Fruit fly (Drosophila melanogaster): ENCODE results near the gene Blos3.
A peak's percentile ranks its signal among the peaks of the same experiment; 100 is the strongest.

Blos3 gene

dm6 chr3L:18846272-18846741 lies 23.7 kb upstream of the Blos3 start (continued):
- TF ChIP-seq CG12769 (tag; optimal IDR thresholded peaks at IDR 0.05) (peak; percentile 35), kah (GFP tag; optimal IDR thresholded peaks at IDR 0.05) (peak; percentile 22), sisA (GFP tag; IDR thresholded peaks at IDR 0.05) (no peak), dan (GFP tag; IDR thresholded peaks at IDR 0.05) (no peak), Asciz (GFP tag; optimal IDR thresholded peaks at IDR 0.05) (peak; percentile 3), nmo (GFP tag; optimal IDR thresholded peaks at IDR 0.05) (no peak), CG6813 (GFP tag; optimal IDR thresholded peaks at IDR 0.05) (peak; percentile 53), row (GFP tag; IDR thresholded peaks at IDR 0.05) (peak; percentile 30; the same call in 1 of the 3 replicates), Abd-B (GFP tag; optimal IDR thresholded peaks at IDR 0.05) (no peak), dimm (GFP tag; IDR thresholded peaks at IDR 0.05) (no peak), tin (GFP tag; optimal IDR thresholded peaks at IDR 0.05) (no peak), bsh (GFP tag; optimal IDR thresholded peaks at IDR 0.05) (no peak), Mes4 (GFP tag; optimal IDR thresholded peaks at IDR 0.05) (no peak), CG7963 (GFP tag; IDR thresholded peaks at IDR 0.05; ENCODE audit: partially characterized antibody) (no peak), cas (GFP tag; IDR thresholded peaks at IDR 0.05) (no peak), lmd (GFP tag; IDR thresholded peaks at IDR 0.05) (no peak), NC2β (GFP tag; optimal IDR thresholded peaks at IDR 0.05) (no peak), CG18764 (GFP tag; optimal IDR thresholded peaks at IDR 0.05) (no peak), Scr (GFP tag; IDR thresholded peaks at IDR 0.05; ENCODE audit: partially characterized antibody) (peak; percentile 36; the same call in 1 of the 2 replicates), CG11504 (tag; optimal IDR thresholded peaks at IDR 0.05) (peak; percentile 14), mirr (GFP tag; optimal IDR thresholded peaks at IDR 0.05) (peak; percentile 45), MTF-1 (GFP tag; optimal IDR thresholded peaks at IDR 0.05; ENCODE audit: borderline replicate concordance) (no peak), Dad (GFP tag; optimal IDR thresholded peaks at IDR 0.05) (no peak), CG15269 (tag; optimal IDR thresholded peaks at IDR 0.05) (peak; percentile 13), zfh2 (GFP tag; optimal IDR thresholded peaks at IDR 0.05) (no peak), insv (GFP tag; optimal IDR thresholded peaks at IDR 0.05) (no peak), tio (GFP tag; optimal IDR thresholded peaks at IDR 0.05) (no peak), Usf (GFP tag; optimal IDR thresholded peaks at IDR 0.05) (no peak), Hr78 (GFP tag; optimal IDR thresholded peaks at IDR 0.05) (peak in 1 of 2 experiments; percentile 22), CG17361 (GFP tag; IDR thresholded peaks at IDR 0.05) (no peak), pita (GFP tag; optimal IDR thresholded peaks at IDR 0.05) (no peak), CG11247 (GFP tag; IDR thresholded peaks at IDR 0.05) (no peak), MESR4 (GFP tag; optimal IDR thresholded peaks at IDR 0.05) (no peak), vnd (GFP tag; IDR thresholded peaks at IDR 0.05; ENCODE audit: partially characterized antibody) (peak; percentile 28; the same call in 1 of the 3 replicates), grn (GFP tag; optimal IDR thresholded peaks at IDR 0.05) (peak; percentile 2), CG11695 (GFP tag; IDR thresholded peaks at IDR 0.05) (no peak), CG14860 (GFP tag; IDR thresholded peaks at IDR 0.05; ENCODE audit: partially characterized antibody) (peak; percentile 14; the same call in 1 of the 3 replicates), dysf (GFP tag; IDR thresholded peaks at IDR 0.05) (no peak), CG7786 (GFP tag; optimal IDR thresholded peaks at IDR 0.05) (no peak), gsb-n (tag; optimal IDR thresholded peaks at IDR 0.05) (no peak), CG2202 (tag; optimal IDR thresholded peaks at IDR 0.05) (no peak), CG16863 (GFP tag; optimal IDR thresholded peaks at IDR 0.05) (no peak), zf30C (GFP tag; optimal IDR thresholded peaks at IDR 0.05) (peak; percentile 7), yki (optimal IDR thresholded peaks at IDR 0.05) (peak; percentile 40), ash1 (GFP tag; optimal IDR thresholded peaks at IDR 0.05) (no peak), CG17359 (tag; optimal IDR thresholded peaks at IDR 0.05) (no peak), Fer1 (GFP tag; optimal IDR thresholded peaks at IDR 0.05) (no peak), usp (GFP tag; optimal IDR thresholded peaks at IDR 0.05) (no peak), prd (optimal IDR thresholded peaks at IDR 0.05) (no peak), prd (GFP tag; IDR thresholded peaks at IDR 0.05) (no peak), CG3163 (GFP tag; optimal IDR thresholded peaks at IDR 0.05) (peak; percentile 56)
